Fruit fly (Drosophila melanogaster) whole organism, wandering third instar larva: Measurements from ENCODE around the gene CG12017.

Experiments
- Abd-B ChIP-seq: fragments of >200 bp; optimal IDR thresholded peaks from 2 replicates; lab custom pipeline; 2017; ENCODE audit warnings: missing biosample characterization, missing genetic modification characterization
- CG32264 ChIP-seq: fragments of 200-800 bp; sonication (Bioruptor generic); optimal IDR thresholded peaks from 2 replicates; lab custom pipeline; 2016; ENCODE audit warnings: missing biosample characterization, missing genetic modification characterization
- CG9705 ChIP-seq: fragments of 200-800 bp; sonication (Bioruptor generic); optimal IDR thresholded peaks from 2 replicates; lab custom pipeline; 2018; ENCODE audit warnings: missing biosample characterization, mild to moderate bottlenecking, missing genetic modification characterization
- CrebA ChIP-seq: fragments of 200-800 bp; sonication (Bioruptor generic); optimal IDR thresholded peaks from 2 replicates; lab custom pipeline; 2016; ENCODE audit warnings: missing biosample characterization, mild to moderate bottlenecking, missing genetic modification characterization, borderline replicate concordance
- Dfd ChIP-seq: fragments of >200 bp; optimal IDR thresholded peaks from 2 replicates; lab custom pipeline; 2017; ENCODE audit warnings: missing biosample characterization, missing genetic modification characterization
- Dif ChIP-seq: fragments of 200-275, 200-300 bp; sonication (Bioruptor generic); optimal IDR thresholded peaks from 2 replicates; lab custom pipeline; 2018; ENCODE audit warnings: missing biosample characterization, missing genetic modification characterization; ENCODE audit not compliant: partially characterized antibody
- GATAd ChIP-seq: sonication (Bioruptor generic); optimal IDR thresholded peaks from 2 replicates; lab custom pipeline; 2016; ENCODE audit warnings: missing biosample characterization, missing genetic modification characterization
- HLH106 ChIP-seq: fragments of 200-800 bp; optimal IDR thresholded peaks from 3 replicates; lab custom pipeline; 2019; ENCODE audit warnings: missing biosample characterization, mild to moderate bottlenecking, missing genetic modification characterization, moderate library complexity
- Hnf4 ChIP-seq: fragments of 200-800 bp; sonication (Bioruptor generic); optimal IDR thresholded peaks from 2 replicates; lab custom pipeline; 2016; ENCODE audit warnings: missing biosample characterization, mild to moderate bottlenecking, missing genetic modification characterization
- Hr78 ChIP-seq: fragments of >200 bp; optimal IDR thresholded peaks from 2 replicates; lab custom pipeline; 2017; ENCODE audit warnings: missing biosample characterization, missing genetic modification characterization
- Hr83 ChIP-seq: fragments of 200-300 bp; sonication (Bioruptor generic); optimal IDR thresholded peaks from 2 replicates; lab custom pipeline; 2016; ENCODE audit warnings: missing biosample characterization, mild to moderate bottlenecking, missing genetic modification characterization, moderate library complexity; ENCODE audit not compliant: poor library complexity, severe bottlenecking
- Jra ChIP-seq: sonication (Bioruptor generic); optimal IDR thresholded peaks from 2 replicates; lab custom pipeline; 2016; ENCODE audit warnings: missing biosample characterization, missing genetic modification characterization
- Mio ChIP-seq: sonication (Bioruptor generic); optimal IDR thresholded peaks from 2 replicates; lab custom pipeline; 2016; ENCODE audit warnings: missing biosample characterization, missing genetic modification characterization
- Myc ChIP-seq: fragments of >200 bp; optimal IDR thresholded peaks from 2 replicates; lab custom pipeline; 2017
- N ChIP-seq: fragments of >200 bp; optimal IDR thresholded peaks from 2 replicates; lab custom pipeline; 2018; ENCODE audit warnings: missing biosample characterization, missing external identifiers, missing genetic modification characterization
- OdsH ChIP-seq: fragments of 200-800 bp; sonication (Bioruptor generic); optimal IDR thresholded peaks from 2 replicates; lab custom pipeline; 2016; ENCODE audit warnings: missing biosample characterization, mild to moderate bottlenecking, missing genetic modification characterization
- Rel ChIP-seq, 2 experiments: fragments of 200-800 bp; sonication (Bioruptor generic) in 1 of 2; optimal IDR thresholded peaks; 2 replicates in 1 of 2; 3 replicates in 1 of 2; lab custom pipeline; 2016 to 2019; ENCODE audit warnings: mild to moderate bottlenecking in 2 of 2, missing biosample characterization in 2 of 2, missing genetic modification characterization in 2 of 2, moderate library complexity in 1 of 2
- Sp1 ChIP-seq: fragments of 200-800 bp; sonication (Bioruptor generic); optimal IDR thresholded peaks from 3 replicates; lab custom pipeline; 2019; ENCODE audit warnings: missing biosample characterization, mild to moderate bottlenecking, missing genetic modification characterization, moderate library complexity
- Vsx2 ChIP-seq: fragments of 200-300, 225-300 bp; sonication (Bioruptor generic); optimal IDR thresholded peaks from 2 replicates; lab custom pipeline; 2018; ENCODE audit warnings: missing biosample characterization, missing genetic modification characterization; ENCODE audit not compliant: partially characterized antibody
- br ChIP-seq: fragments of 200-800 bp; sonication (Bioruptor generic); optimal IDR thresholded peaks from 2 replicates; lab custom pipeline; 2016; ENCODE audit warnings: missing biosample characterization, missing genetic modification characterization
- brk ChIP-seq: fragments of 200-800 bp; sonication (Bioruptor generic); optimal IDR thresholded peaks from 2 replicates; lab custom pipeline; 2016; ENCODE audit warnings: missing biosample characterization, mild to moderate bottlenecking, missing genetic modification characterization
- dl ChIP-seq, 2 experiments: fragments of 175-275, 200-275 bp in 1 of 2; fragments of 200-275 bp in 1 of 2; sonication (Bioruptor generic); optimal IDR thresholded peaks; lab custom pipeline; 2018; ENCODE audit warnings: mild to moderate bottlenecking in 2 of 2, missing biosample characterization in 2 of 2, missing genetic modification characterization in 2 of 2, moderate library complexity in 2 of 2; ENCODE audit not compliant: partially characterized antibody in 2 of 2, insufficient read depth in 1 of 2
- dmrt93B ChIP-seq: fragments of 200-800 bp; sonication (Bioruptor generic); optimal IDR thresholded peaks from 2 replicates; lab custom pipeline; 2018; ENCODE audit warnings: missing biosample characterization, mild to moderate bottlenecking, missing genetic modification characterization
- dsf ChIP-seq: sonication (Bioruptor generic); optimal IDR thresholded peaks from 2 replicates; lab custom pipeline; 2016; ENCODE audit warnings: missing biosample characterization, missing genetic modification characterization, borderline replicate concordance
- ey ChIP-seq: fragments of 200-800 bp; sonication (Bioruptor generic); optimal IDR thresholded peaks from 2 replicates; lab custom pipeline; 2016; ENCODE audit warnings: missing biosample characterization, missing genetic modification characterization
- foxo ChIP-seq, 2 experiments: fragments of 200-800 bp; sonication (Bioruptor generic); optimal IDR thresholded peaks; 2 replicates in 1 of 2; 3 replicates in 1 of 2; lab custom pipeline; 2016 to 2017; ENCODE audit warnings: missing biosample characterization in 2 of 2, missing genetic modification characterization in 2 of 2
- fru ChIP-seq: fragments of 200-800 bp; sonication (Bioruptor generic); optimal IDR thresholded peaks from 3 replicates; lab custom pipeline; 2016; ENCODE audit warnings: missing biosample characterization, mild to moderate bottlenecking, missing genetic modification characterization
- h ChIP-seq: fragments of 200-800 bp; sonication (Bioruptor generic); optimal IDR thresholded peaks from 3 replicates; lab custom pipeline; 2016; ENCODE audit warnings: missing biosample characterization, mild to moderate bottlenecking, missing genetic modification characterization
- jim ChIP-seq: fragments of 175-275, 200-325 bp; sonication (Bioruptor generic); optimal IDR thresholded peaks from 2 replicates; lab custom pipeline; 2016; ENCODE audit warnings: missing biosample characterization, mild to moderate bottlenecking, missing genetic modification characterization
- lola ChIP-seq: fragments of >200 bp; optimal IDR thresholded peaks from 2 replicates; lab custom pipeline; 2017; ENCODE audit warnings: missing biosample characterization, missing genetic modification characterization
- pan ChIP-seq: fragments of >200 bp; optimal IDR thresholded peaks from 2 replicates; lab custom pipeline; 2017
- psq ChIP-seq: fragments of 200-800 bp; sonication (Bioruptor generic); optimal IDR thresholded peaks from 3 replicates; lab custom pipeline; 2017; ENCODE audit warnings: missing biosample characterization, mild to moderate bottlenecking, missing genetic modification characterization, moderate library complexity
- rgr ChIP-seq: fragments of 200-800 bp; sonication (Bioruptor generic); optimal IDR thresholded peaks from 3 replicates; lab custom pipeline; 2016; ENCODE audit warnings: missing biosample characterization, mild to moderate bottlenecking, missing genetic modification characterization
- sage ChIP-seq: fragments of 200-800 bp; sonication (Bioruptor generic); optimal IDR thresholded peaks from 2 replicates; lab custom pipeline; 2016; ENCODE audit warnings: missing biosample characterization, mild to moderate bottlenecking, missing genetic modification characterization
- sv ChIP-seq: fragments of 200-800 bp; sonication (Bioruptor generic); optimal IDR thresholded peaks from 3 replicates; lab custom pipeline; 2016; ENCODE audit warnings: missing biosample characterization, missing genetic modification characterization
- tai ChIP-seq: sonication (Bioruptor generic); optimal IDR thresholded peaks from 2 replicates; lab custom pipeline; 2016; ENCODE audit warnings: missing biosample characterization, missing genetic modification characterization
- usp ChIP-seq: fragments of >200 bp; optimal IDR thresholded peaks from 2 replicates; lab custom pipeline; 2017; ENCODE audit warnings: missing biosample characterization, missing genetic modification characterization
- woc ChIP-seq: sonication (Bioruptor generic); optimal IDR thresholded peaks from 2 replicates; lab custom pipeline; 2016; ENCODE audit warnings: missing biosample characterization, mild to moderate bottlenecking, missing genetic modification characterization

Gene CG12017

dm6 chr3L:3239785-3240596, 40.0 kb upstream of the CG12017 start:
- TF ChIP-seq dmrt93B (GFP tag; lab: Kevin White, UChicago) (no peak), dl (GFP tag; optimal IDR thresholded peaks at IDR 0.05; lab: Kevin White, UChicago; ENCODE audit: insufficient read depth in 1 of 2, partially characterized antibody in 2 of 2) (no peak), foxo (GFP tag; optimal IDR thresholded peaks at IDR 0.05; lab: Kevin White, UChicago) (peak in 1 of 2 experiments; percentile 69), Vsx2 (no peak), Myc (lab: Kevin White, UChicago) (no peak), tai (GFP tag; lab: Kevin White, UChicago) (peak; percentile 60), Dfd (no peak), jim (GFP tag; lab: Kevin White, UChicago) (peak; percentile 45), HLH106 (tag; lab: Kevin White, UChicago) (peak; percentile 23), Hnf4 (GFP tag; lab: Kevin White, UChicago) (peak; percentile 71), Dif (GFP tag; lab: Kevin White, UChicago) (no peak), OdsH (GFP tag; lab: Kevin White, UChicago) (peak; percentile 76), Rel (GFP tag; optimal IDR thresholded peaks at IDR 0.05; lab: Kevin White, UChicago) (peak; percentile 20), Rel (tag; optimal IDR thresholded peaks at IDR 0.05; lab: Kevin White, UChicago) (peak; percentile 76), N (no peak), pan (no peak), ey (GFP tag; lab: Kevin White, UChicago) (peak; percentile 84), h (peak; percentile 57), GATAd (no peak), CG32264 (GFP tag; lab: Kevin White, UChicago) (peak; percentile 77), Sp1 (GFP tag; lab: Kevin White, UChicago) (peak; percentile 74), lola (GFP tag; lab: Kevin White, UChicago) (no peak), woc (GFP tag; lab: Kevin White, UChicago) (peak; percentile 30), psq (peak; percentile 89), Jra (GFP tag; lab: Kevin White, UChicago) (peak; percentile 23), br (peak; percentile 46), Abd-B (GFP tag; lab: Kevin White, UChicago) (no peak), fru (peak; percentile 72), sage (GFP tag; lab: Kevin White, UChicago) (peak; percentile 25), Hr78 (GFP tag; lab: Kevin White, UChicago) (no peak), Hr83 (peak; percentile 68), brk (peak; percentile 37), Mio (GFP tag; lab: Kevin White, UChicago) (no peak), rgr (GFP tag; lab: Kevin White, UChicago) (peak; percentile 82), usp (GFP tag; lab: Kevin White, UChicago) (no peak), dsf (GFP tag; lab: Kevin White, UChicago) (no peak), CG9705 (GFP tag; lab: Kevin White, UChicago) (no peak), CrebA (peak; percentile 43), sv (no peak)

- no peak for TF ChIP-seq Myc (lab: Kevin White, UChicago)
- peak; percentile 30 for TF ChIP-seq GATAd
- peak; percentile 80 for TF ChIP-seq CG9705 (GFP tag; lab: Kevin White, UChicago)
- peak; percentile 84 for TF ChIP-seq ey (GFP tag; lab: Kevin White, UChicago)
- no peak for TF ChIP-seq N
- peak; percentile 89 for TF ChIP-seq fru
- peak; percentile 90 for TF ChIP-seq brk
- no peak for TF ChIP-seq sv
- TF ChIP-seq psq = peak; percentile 94
- TF ChIP-seq woc (GFP tag; lab: Kevin White, UChicago) = peak; percentile 79
- TF ChIP-seq tai (GFP tag; lab: Kevin White, UChicago) = peak; percentile 74
- peak; percentile 91 for TF ChIP-seq h
- TF ChIP-seq Hr83 = peak; percentile 17
- no peak for TF ChIP-seq Vsx2
- peak; percentile 85 for TF ChIP-seq sage (GFP tag; lab: Kevin White, UChicago)
- peak; percentile 98 for TF ChIP-seq Sp1 (GFP tag; lab: Kevin White, UChicago)
- TF ChIP-seq jim (GFP tag; lab: Kevin White, UChicago) = no peak
- peak; percentile 89 for TF ChIP-seq Hnf4 (GFP tag; lab: Kevin White, UChicago)
- TF ChIP-seq rgr (GFP tag; lab: Kevin White, UChicago) = peak; percentile 94
- TF ChIP-seq foxo (GFP tag; optimal IDR thresholded peaks at IDR 0.05; lab: Kevin White, UChicago) = peak; percentile 60 to 87
- no peak for TF ChIP-seq Mio (GFP tag; lab: Kevin White, UChicago)
- TF ChIP-seq dl (GFP tag; optimal IDR thresholded peaks at IDR 0.05; lab: Kevin White, UChicago; ENCODE audit: insufficient read depth in 1 of 2, partially characterized antibody in 2 of 2) = no peak
- TF ChIP-seq CrebA = peak; percentile 71
- TF ChIP-seq dsf (GFP tag; lab: Kevin White, UChicago) = no peak
- TF ChIP-seq HLH106 (tag; lab: Kevin White, UChicago) = peak; percentile 97
- TF ChIP-seq OdsH (GFP tag; lab: Kevin White, UChicago) = peak; percentile 90
- TF ChIP-seq dmrt93B (GFP tag; lab: Kevin White, UChicago) = peak; percentile 93
- peak; percentile 75 for TF ChIP-seq Rel (GFP tag; optimal IDR thresholded peaks at IDR 0.05; lab: Kevin White, UChicago)
- TF ChIP-seq Rel (tag; optimal IDR thresholded peaks at IDR 0.05; lab: Kevin White, UChicago) = peak; percentile 80
- no peak for TF ChIP-seq Hr78 (GFP tag; lab: Kevin White, UChicago)
- peak; percentile 85 for TF ChIP-seq CG32264 (GFP tag; lab: Kevin White, UChicago)
- peak; percentile 30 for TF ChIP-seq Jra (GFP tag; lab: Kevin White, UChicago)
- no peak for TF ChIP-seq pan
- TF ChIP-seq br = peak; percentile 85
These were observed 39.3 kb upstream of the CG12017 start for dm6 chr3L:3240597-3241367.
